Fruit fly (Drosophila melanogaster) whole organism, pupa: ENCODE results near the gene CG14866.

ENCODE experiments used
- CG15710 ChIP-seq: fragments of 200-800 bp; sonication (Bioruptor generic); optimal IDR thresholded peaks from 2 replicates; lab custom pipeline; 2018; ENCODE audit warnings: missing biosample characterization, mild to moderate bottlenecking, missing genetic modification characterization, moderate library complexity
- CG8159 ChIP-seq: fragments of 200-800 bp; sonication (Bioruptor generic); optimal IDR thresholded peaks from 3 replicates; lab custom pipeline; 2018; ENCODE audit warnings: missing biosample characterization, mild to moderate bottlenecking, missing genetic modification characterization, moderate library complexity
- CG9948 ChIP-seq: fragments of 200-800 bp; sonication (Bioruptor generic); optimal IDR thresholded peaks from 2 replicates; lab custom pipeline; 2018; ENCODE audit warnings: missing biosample characterization, mild to moderate bottlenecking, missing genetic modification characterization, moderate library complexity

DNA sequence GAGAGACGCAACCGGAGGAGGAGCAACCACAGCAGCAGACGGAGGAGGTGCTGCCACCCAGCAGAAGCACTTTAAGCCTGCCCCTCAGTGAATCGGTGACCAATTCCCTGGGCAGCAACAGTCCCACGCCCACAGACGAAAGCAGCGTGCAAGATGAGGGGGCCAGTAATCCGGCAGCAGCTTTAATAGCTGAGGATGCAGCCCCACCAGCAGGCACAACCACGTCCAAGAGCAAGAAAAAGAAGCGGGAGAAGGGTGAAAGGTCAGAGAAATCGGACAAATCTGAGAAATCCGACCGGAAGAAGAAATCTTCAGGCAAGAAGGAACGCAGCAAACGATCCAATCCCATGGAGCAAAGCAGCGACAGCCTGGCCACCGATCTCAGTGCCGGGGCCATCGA is 27.5 kb upstream of the CG14866 start:
- TF ChIP-seq CG8159 (tag; lab: Kevin White, UChicago) (no peak), CG15710 (tag; lab: Kevin White, UChicago) (no peak), CG9948 (tag; lab: Kevin White, UChicago) (no peak)
